Worm (Caenorhabditis elegans): ENCODE measurements around the gene wrt-4.

The wrt-4 gene

ce11 chrX:15724994-15725393 lies 32.1 kb downstream of the wrt-4 start (continued):
- TF ChIP-seq mcd-1 (GFP tag; IDR thresholded peaks at IDR 0.05) (peak; percentile 48), zfh-2 (GFP tag; conservative IDR thresholded peaks at IDR 0.05) (peak; percentile 27; the same call in 1 of the 2 replicates), dox-1 (GFP tag; IDR thresholded peaks at IDR 0.05) (peak; percentile 46; the same call in 1 of the 2 replicates), unc-130 (GFP tag; optimal IDR thresholded peaks at IDR 0.05) (no peak), tbx-9 (tag; optimal IDR thresholded peaks at IDR 0.05; ENCODE audit: borderline replicate concordance) (no peak), bed-1 (GFP tag; IDR thresholded peaks at IDR 0.05) (no peak), ceh-100 (GFP tag; IDR thresholded peaks at IDR 0.05) (no peak), snpc-4 (GFP tag; optimal IDR thresholded peaks at IDR 0.05) (no peak), snpc-4 (tag; optimal IDR thresholded peaks at IDR 0.05) (peak in 1 of 4 experiments; percentile 12), sdz-38 (tag; optimal IDR thresholded peaks at IDR 0.05) (no peak), ceh-27 (GFP tag; optimal IDR thresholded peaks at IDR 0.05) (peak; percentile 33), F52B5.7 (tag; optimal IDR thresholded peaks at IDR 0.05) (no peak), bed-2 (GFP tag; IDR thresholded peaks at IDR 0.05) (no peak), F49E8.2 (tag; optimal IDR thresholded peaks at IDR 0.05; ENCODE audit: insufficient read depth) (no peak), mes-4 (tag; optimal IDR thresholded peaks at IDR 0.05) (no peak), F57A8.1 (GFP tag; optimal IDR thresholded peaks at IDR 0.05) (no peak), F23B12.7 (tag; optimal IDR thresholded peaks at IDR 0.05; ENCODE audit: insufficient read depth) (no peak), attf-3 (GFP tag; conservative IDR thresholded peaks at IDR 0.05) (no peak), lsl-1 (GFP tag; optimal IDR thresholded peaks at IDR 0.05) (no peak), lin-54 (GFP tag; optimal IDR thresholded peaks at IDR 0.05) (peak; percentile 35), nhr-80 (tag; optimal IDR thresholded peaks at IDR 0.05) (peak; percentile 4), ztf-25 (GFP tag; IDR thresholded peaks at IDR 0.05) (no peak), gei-17 (GFP tag; optimal IDR thresholded peaks at IDR 0.05) (peak; percentile 23), B0261.1 (tag; optimal IDR thresholded peaks at IDR 0.05) (no peak), ztf-18 (tag; optimal IDR thresholded peaks at IDR 0.05) (no peak), hmg-1.2 (GFP tag; IDR thresholded peaks at IDR 0.05) (peak; percentile 87), dpff-1 (tag; optimal IDR thresholded peaks at IDR 0.05) (no peak), let-526 (GFP tag; IDR thresholded peaks at IDR 0.05) (no peak), B0035.1 (tag; optimal IDR thresholded peaks at IDR 0.05) (no peak), Y53G8AR.9 (GFP tag; conservative IDR thresholded peaks at IDR 0.05) (no peak), pha-4 (tag; optimal IDR thresholded peaks at IDR 0.05) (no peak), F39B2.1 (GFP tag; IDR thresholded peaks at IDR 0.05) (no peak), T07F8.4 (tag; optimal IDR thresholded peaks at IDR 0.05) (no peak), lin-35 (GFP tag; optimal IDR thresholded peaks at IDR 0.05) (peak in 1 of 3 experiments; percentile 37), pbrm-1 (GFP tag; IDR thresholded peaks at IDR 0.05) (no peak), atf-7 (tag; optimal IDR thresholded peaks at IDR 0.05) (no peak), xnd-1 (tag; optimal IDR thresholded peaks at IDR 0.05) (no peak), ztf-6 (GFP tag; IDR thresholded peaks at IDR 0.05) (no peak), attf-5 (GFP tag; optimal IDR thresholded peaks at IDR 0.05) (peak; percentile 46), madf-6 (GFP tag; IDR thresholded peaks at IDR 0.05) (no peak; the same call in none of the 2 replicates), ztf-28 (GFP tag; IDR thresholded peaks at IDR 0.05) (no peak)

Measured in whole organism, young adult.